Worm (Caenorhabditis elegans): Measurements from ENCODE around the gene faxc-1.

ce11 chrII:12280360-12280759 lies 16.4 kb downstream of the faxc-1 start, which contains the start of gene ife-5:
- no peak for TF ChIP-seq unc-130 (tag; optimal IDR thresholded peaks at IDR 0.05)
- TF ChIP-seq mab-9 (GFP tag; IDR thresholded peaks at IDR 0.05), result no peak
- TF ChIP-seq elt-2 (tag; optimal IDR thresholded peaks at IDR 0.05), result no peak
- no peak for TF ChIP-seq nhr-28 (tag; optimal IDR thresholded peaks at IDR 0.05)
- TF ChIP-seq isw-1 (GFP tag; IDR thresholded peaks at IDR 0.05), result no peak
- TF ChIP-seq mef-2 (tag; optimal IDR thresholded peaks at IDR 0.05), result no peak
- TF ChIP-seq ztf-11 (tag; optimal IDR thresholded peaks at IDR 0.05), result no peak
- no peak for TF ChIP-seq mdl-1 (tag; optimal IDR thresholded peaks at IDR 0.05)
- TF ChIP-seq sox-4 (tag; optimal IDR thresholded peaks at IDR 0.05), result no peak
- TF ChIP-seq aly-2 (tag; optimal IDR thresholded peaks at IDR 0.05), result no peak
- TF ChIP-seq lin-13 (GFP tag; optimal IDR thresholded peaks at IDR 0.05), result no peak

Measured in whole organism, L1 larva.